Fruit fly (Drosophila melanogaster) whole organism, embryonic: ENCODE results near the gene CG11617.

Source experiments
- Bdp1 ChIP-seq: fragments of 200-800 bp; sonication (Bioruptor generic); optimal IDR thresholded peaks from 3 replicates; lab custom pipeline; 2016; ENCODE audit warnings: missing biosample characterization, missing genetic modification characterization
- CG13424 ChIP-seq: fragments of 200-800 bp; sonication (Bioruptor generic); optimal IDR thresholded peaks from 2 replicates; lab custom pipeline; 2019; ENCODE audit warnings: missing biosample characterization, mild to moderate bottlenecking, missing genetic modification characterization, moderate library complexity
- CG15601 ChIP-seq: fragments of 200-800 bp; sonication (Bioruptor generic); optimal IDR thresholded peaks from 3 replicates; lab custom pipeline; 2019; ENCODE audit warnings: missing biosample characterization, mild to moderate bottlenecking, missing genetic modification characterization, moderate library complexity
- CG1647 ChIP-seq: fragments of 200-800 bp; sonication (Bioruptor generic); optimal IDR thresholded peaks from 3 replicates; lab custom pipeline; 2016; ENCODE audit warnings: missing biosample characterization, missing genetic modification characterization
- CG16813 ChIP-seq: fragments of 200-800 bp; sonication (Bioruptor generic); IDR thresholded peaks from 3 replicates; pipeline ENCODE4 v1.3.6; 2022; ENCODE audit warnings: missing biosample characterization, missing genetic modification characterization; ENCODE audit not compliant: partially characterized antibody
- CG17328 ChIP-seq: fragments of 200-800 bp; sonication (Bioruptor generic); IDR thresholded peaks from 2 replicates; pipeline ENCODE4 v1.3.6; 2022; ENCODE audit warnings: missing biosample characterization, missing genetic modification characterization
- CG17568 ChIP-seq: fragments of 200-800 bp; sonication (Bioruptor generic); optimal IDR thresholded peaks from 2 replicates; lab custom pipeline; 2018; ENCODE audit warnings: missing biosample characterization, mild to moderate bottlenecking, missing genetic modification characterization, moderate library complexity
- CG1832 ChIP-seq: fragments of 200-800 bp; sonication (Bioruptor generic); optimal IDR thresholded peaks from 2 replicates; lab custom pipeline; 2017; ENCODE audit warnings: missing biosample characterization, mild to moderate bottlenecking, missing genetic modification characterization, inconsistent platforms
- CG18599 ChIP-seq: fragments of 200-800 bp; sonication (Bioruptor generic); optimal IDR thresholded peaks from 3 replicates; lab custom pipeline; 2017; ENCODE audit warnings: missing biosample characterization, missing genetic modification characterization, mild to moderate bottlenecking, moderate library complexity, missing genetic modification reagents
- CG2875 ChIP-seq: fragments of 200-800 bp; sonication (Bioruptor generic); optimal IDR thresholded peaks from 2 replicates; lab custom pipeline; 2017; ENCODE audit warnings: missing biosample characterization, mild to moderate bottlenecking, missing genetic modification characterization, missing genetic modification reagents
- CG30403 ChIP-seq: fragments of 200-800 bp; sonication (Bioruptor generic); optimal IDR thresholded peaks from 3 replicates; lab custom pipeline; 2016; ENCODE audit warnings: missing biosample characterization, missing genetic modification characterization
- CG32532 ChIP-seq: fragments of 200-800 bp; sonication (Bioruptor generic); IDR thresholded peaks from 2 replicates; pipeline ENCODE4 v1.3.6; 2022; ENCODE audit warnings: missing biosample characterization, missing genetic modification characterization
- CG3838 ChIP-seq: fragments of 200-800 bp; sonication (Bioruptor generic); optimal IDR thresholded peaks from 3 replicates; lab custom pipeline; 2016; ENCODE audit warnings: missing biosample characterization, missing genetic modification characterization
- CG3847 ChIP-seq: fragments of 200-800 bp; sonication (Bioruptor generic); IDR thresholded peaks from 2 replicates; pipeline ENCODE4 v1.3.6; 2022; ENCODE audit warnings: missing biosample characterization, missing genetic modification characterization
- CG6791 ChIP-seq: fragments of 200-800 bp; sonication (Bioruptor generic); IDR thresholded peaks from 3 replicates; pipeline ENCODE4 v1.3.6; 2022; ENCODE audit warnings: missing biosample characterization, missing genetic modification characterization; ENCODE audit not compliant: partially characterized antibody
- CG7271 ChIP-seq: fragments of 200-800 bp; sonication (Bioruptor generic); optimal IDR thresholded peaks from 2 replicates; lab custom pipeline; 2018; ENCODE audit warnings: missing biosample characterization, mild to moderate bottlenecking, missing genetic modification characterization, moderate library complexity
- CG7372 ChIP-seq: fragments of 200-800 bp; sonication (Bioruptor generic); IDR thresholded peaks from 2 replicates; pipeline ENCODE4 v1.3.6; 2022; ENCODE audit warnings: missing biosample characterization, missing genetic modification characterization
- CG7839 ChIP-seq: fragments of 200-800 bp; sonication (Bioruptor generic); optimal IDR thresholded peaks from 3 replicates; lab custom pipeline; 2018; ENCODE audit warnings: missing biosample characterization, mild to moderate bottlenecking, missing genetic modification characterization, moderate library complexity
- Chrac-16 ChIP-seq: fragments of 200-800 bp; sonication (Bioruptor generic); optimal IDR thresholded peaks from 3 replicates; lab custom pipeline; 2016; ENCODE audit warnings: missing biosample characterization, missing genetic modification characterization
- Dll ChIP-seq: fragments of 200-800 bp; sonication (Bioruptor generic); IDR thresholded peaks from 4 replicates; pipeline ENCODE4 v1.3.6; 2022; ENCODE audit warnings: missing biosample characterization, missing genetic modification characterization; ENCODE audit not compliant: partially characterized antibody
- Dp ChIP-seq: fragments of 200-800 bp; sonication (Bioruptor generic); optimal IDR thresholded peaks from 2 replicates; lab custom pipeline; 2018; ENCODE audit warnings: missing biosample characterization, mild to moderate bottlenecking, missing genetic modification characterization, moderate library complexity
- E2f1 ChIP-seq: fragments of 200-800 bp; sonication (Bioruptor generic); IDR thresholded peaks from 2 replicates; pipeline ENCODE4 v1.3.6; 2022; ENCODE audit warnings: missing biosample characterization, missing genetic modification characterization
- Eip74EF ChIP-seq, 2 experiments: fragments of 200-800 bp in 1 of 2; fragments of >200 bp in 1 of 2; sonication (Bioruptor generic) in 1 of 2; optimal IDR thresholded peaks; 2 replicates each; lab custom pipeline; 2017 to 2019; ENCODE audit warnings: missing biosample characterization in 2 of 2, missing genetic modification characterization in 2 of 2, mild to moderate bottlenecking in 1 of 2, moderate library complexity in 1 of 2
- Hey ChIP-seq: fragments of 200-800 bp; sonication (Bioruptor generic); optimal IDR thresholded peaks from 3 replicates; lab custom pipeline; 2018; ENCODE audit warnings: missing biosample characterization, mild to moderate bottlenecking, missing genetic modification characterization
- HmgZ ChIP-seq: fragments of 200-800 bp; sonication (Bioruptor generic); optimal IDR thresholded peaks from 2 replicates; lab custom pipeline; 2018; ENCODE audit warnings: missing biosample characterization, mild to moderate bottlenecking, missing genetic modification characterization
- Jarid2 ChIP-seq: fragments of 200-800 bp; sonication (Bioruptor generic); optimal IDR thresholded peaks from 3 replicates; lab custom pipeline; 2017; ENCODE audit warnings: mild to moderate bottlenecking, missing biosample characterization, missing genetic modification reagents, missing genetic modification characterization
- Myb ChIP-seq: fragments of 200-800 bp; sonication (Bioruptor generic); optimal IDR thresholded peaks from 2 replicates; lab custom pipeline; 2016; ENCODE audit warnings: missing biosample characterization, missing genetic modification characterization
- Usf ChIP-seq: fragments of 200-800 bp; sonication (Bioruptor generic); optimal IDR thresholded peaks from 2 replicates; lab custom pipeline; 2017; ENCODE audit warnings: missing genotype, missing biosample characterization, missing genetic modification characterization
- ab ChIP-seq: fragments of 200-800 bp; sonication (Bioruptor generic); optimal IDR thresholded peaks from 2 replicates; lab custom pipeline; 2016; ENCODE audit warnings: missing biosample characterization, missing genetic modification characterization
- ash1 ChIP-seq: fragments of 200-800 bp; sonication (Bioruptor generic); optimal IDR thresholded peaks from 2 replicates; lab custom pipeline; 2018; ENCODE audit warnings: missing biosample characterization, mild to moderate bottlenecking, missing genetic modification characterization
- ato ChIP-seq: fragments of 200-800 bp; sonication (Bioruptor generic); IDR thresholded peaks from 2 replicates; pipeline ENCODE4 v1.3.6; 2022; ENCODE audit warnings: missing biosample characterization, missing genetic modification characterization; ENCODE audit not compliant: partially characterized antibody
- chif ChIP-seq, 2 experiments: fragments of 200-800 bp; sonication (Bioruptor generic); optimal IDR thresholded peaks; 3 replicates each; lab custom pipeline; 2016; ENCODE audit warnings: missing biosample characterization in 2 of 2, missing genetic modification characterization in 2 of 2
- crol ChIP-seq: fragments of 200-800 bp; sonication (Bioruptor generic); IDR thresholded peaks from 2 replicates; pipeline ENCODE4 v1.3.6; 2022; ENCODE audit warnings: missing biosample characterization, missing genetic modification characterization
- dan ChIP-seq: fragments of 200-800 bp; sonication (Bioruptor generic); IDR thresholded peaks from 2 replicates; pipeline ENCODE4 v1.3.6; 2022; ENCODE audit warnings: missing biosample characterization, missing genetic modification characterization
- ewg ChIP-seq: fragments of 200-800 bp; sonication (Bioruptor generic); optimal IDR thresholded peaks from 3 replicates; lab custom pipeline; 2017; ENCODE audit warnings: mild to moderate bottlenecking, missing biosample characterization, missing genetic modification reagents, missing genetic modification characterization
- ham ChIP-seq: fragments of 200-800 bp; sonication (Bioruptor generic); IDR thresholded peaks from 2 replicates; pipeline ENCODE4 v1.3.6; 2022; ENCODE audit warnings: missing biosample characterization, missing genetic modification characterization
- inv ChIP-seq: fragments of 200-800 bp; sonication (Bioruptor generic); IDR thresholded peaks from 2 replicates; pipeline ENCODE4 v1.3.6; 2022; ENCODE audit warnings: missing biosample characterization, missing genetic modification characterization; ENCODE audit not compliant: partially characterized antibody
- mld ChIP-seq: fragments of 200-800 bp; sonication (Bioruptor generic); IDR thresholded peaks from 3 replicates; pipeline ENCODE4 v1.3.6; 2022; ENCODE audit warnings: missing biosample characterization, missing genetic modification characterization; ENCODE audit not compliant: partially characterized antibody
- oc ChIP-seq: fragments of 200-800 bp; sonication (Bioruptor generic); optimal IDR thresholded peaks from 2 replicates; lab custom pipeline; 2018; ENCODE audit warnings: missing biosample characterization, mild to moderate bottlenecking, missing genetic modification characterization, moderate library complexity
- p53 ChIP-seq: fragments of 200-800 bp; sonication (Bioruptor generic); optimal IDR thresholded peaks from 2 replicates; lab custom pipeline; 2016; ENCODE audit warnings: missing biosample characterization, missing genetic modification characterization
- psq ChIP-seq: fragments of 200-800 bp; sonication (Bioruptor generic); optimal IDR thresholded peaks from 2 replicates; lab custom pipeline; 2017; ENCODE audit warnings: missing biosample characterization, missing genetic modification characterization
- row ChIP-seq: fragments of 200-800 bp; sonication (Bioruptor generic); IDR thresholded peaks from 3 replicates; pipeline ENCODE4 v1.3.6; 2022; ENCODE audit warnings: missing biosample characterization, missing genetic modification characterization
- sc ChIP-seq, 3 experiments: fragments of >200 bp in 2 of 3; fragments of 200-800 bp in 1 of 3; sonication (Bioruptor generic) in 1 of 3; optimal IDR thresholded peaks; 2 replicates in 2 of 3; 3 replicates in 1 of 3; lab custom pipeline; 2017; ENCODE audit warnings: mild to moderate bottlenecking in 1 of 3, missing biosample characterization in 1 of 3, missing genetic modification characterization in 1 of 3, missing genetic modification reagents in 1 of 3
- scrt ChIP-seq: fragments of 200-800 bp; sonication (Bioruptor generic); optimal IDR thresholded peaks from 2 replicates; lab custom pipeline; 2018; ENCODE audit warnings: missing biosample characterization, mild to moderate bottlenecking, missing genetic modification characterization, moderate library complexity
- sna ChIP-seq: fragments of 200-800 bp; sonication (Bioruptor generic); IDR thresholded peaks from 2 replicates; pipeline ENCODE4 v1.3.6; 2022; ENCODE audit warnings: missing biosample characterization, missing genetic modification characterization; ENCODE audit not compliant: partially characterized antibody
- stwl ChIP-seq: fragments of 200-800 bp; sonication (Bioruptor generic); optimal IDR thresholded peaks from 3 replicates; lab custom pipeline; 2018; ENCODE audit warnings: missing biosample characterization, mild to moderate bottlenecking, missing genetic modification characterization, moderate library complexity
- tin ChIP-seq: fragments of 200-800 bp; sonication (Bioruptor generic); optimal IDR thresholded peaks from 3 replicates; lab custom pipeline; 2016; ENCODE audit warnings: missing biosample characterization, missing genetic modification characterization
- tio ChIP-seq: fragments of 200-800 bp; sonication (Bioruptor generic); optimal IDR thresholded peaks from 2 replicates; lab custom pipeline; 2017; ENCODE audit warnings: missing biosample characterization, missing genetic modification characterization, inconsistent platforms

Gene CG11617

DNA sequence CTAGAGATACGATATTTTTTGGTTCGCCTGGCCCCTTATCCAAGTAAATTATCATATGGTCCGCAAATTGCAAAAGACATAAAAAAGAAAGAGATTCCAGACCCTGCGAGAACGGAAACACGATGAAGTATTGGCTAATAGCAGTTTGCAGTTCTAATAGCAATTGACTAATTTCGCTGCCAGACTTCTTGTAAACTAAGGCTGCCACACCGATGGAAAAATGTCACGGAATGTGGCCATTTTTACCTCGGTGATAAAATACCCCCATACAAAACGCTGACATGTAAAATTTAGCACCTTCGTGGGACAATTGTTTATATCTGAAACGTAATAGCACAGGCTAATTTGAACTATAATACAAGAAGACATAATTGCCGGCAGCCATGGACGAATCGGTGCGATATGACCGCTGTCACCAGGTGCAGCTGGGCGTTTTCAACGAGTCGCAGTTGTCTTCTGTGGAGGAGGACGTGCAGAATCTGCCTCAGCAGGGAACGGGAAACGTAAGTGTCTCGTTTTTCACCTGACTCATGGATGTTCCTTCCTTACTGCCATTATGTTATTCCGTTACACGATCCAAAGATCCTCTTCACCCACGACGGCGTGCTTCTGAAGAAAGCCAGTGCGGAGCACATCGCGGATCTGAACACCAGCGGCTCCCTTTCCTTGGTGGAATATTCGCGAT is at the start of gene CG11617, which contains the start of gene Tbc1d15-17 (continued):
- no peak for TF ChIP-seq E2f1 (GFP tag; lab: Robert Waterston, UW)
- peak; percentile 38; the same call in 1 of the 2 replicates for TF ChIP-seq inv (GFP tag; lab: Robert Waterston, UW)
- TF ChIP-seq CG1647 (GFP tag; lab: Kevin White, UChicago), result no peak
- TF ChIP-seq CG1832 (GFP tag; lab: Kevin White, UChicago), result no peak
- no peak for TF ChIP-seq Usf
- TF ChIP-seq CG32532 (GFP tag; lab: Robert Waterston, UW), result no peak
- no peak for TF ChIP-seq Jarid2
- TF ChIP-seq CG7839 (tag; lab: Kevin White, UChicago), result no peak
- no peak for TF ChIP-seq CG17568 (GFP tag; lab: Kevin White, UChicago)
- peak; percentile 41; the same call in 1 of the 3 replicates for TF ChIP-seq CG16813 (GFP tag; lab: Robert Waterston, UW)
- TF ChIP-seq CG7372, result no peak
- TF ChIP-seq CG3838 (GFP tag; lab: Kevin White, UChicago), result no peak
- TF ChIP-seq row (GFP tag; lab: Robert Waterston, UW), result peak; percentile 38; the same call in 1 of the 3 replicates
- TF ChIP-seq stwl (tag; lab: Kevin White, UChicago), result peak; percentile 81
- TF ChIP-seq dan (GFP tag; lab: Robert Waterston, UW), result no peak
- TF ChIP-seq Myb (GFP tag; lab: Kevin White, UChicago), result peak; percentile 88
- peak; percentile 30; the same call in 1 of the 2 replicates for TF ChIP-seq ato (GFP tag; lab: Robert Waterston, UW)
- TF ChIP-seq ham (GFP tag; lab: Robert Waterston, UW), result no peak
- TF ChIP-seq CG6791, result no peak
- TF ChIP-seq CG17328 (GFP tag; lab: Robert Waterston, UW), result no peak
- TF ChIP-seq psq (GFP tag; lab: Kevin White, UChicago), result no peak
- TF ChIP-seq p53 (GFP tag; lab: Kevin White, UChicago), result no peak
- no peak for TF ChIP-seq Bdp1 (GFP tag; lab: Kevin White, UChicago)
- peak; percentile 62 for TF ChIP-seq Dp
- no peak for TF ChIP-seq Hey (tag; lab: Kevin White, UChicago)
- TF ChIP-seq CG7271 (tag; lab: Kevin White, UChicago), result no peak
- TF ChIP-seq chif (GFP tag; optimal IDR thresholded peaks at IDR 0.05; lab: Kevin White, UChicago), result no peak
- TF ChIP-seq CG13424 (tag; lab: Kevin White, UChicago), result no peak
- TF ChIP-seq CG30403, result no peak
- TF ChIP-seq CG18599, result no peak
- no peak for TF ChIP-seq ewg (GFP tag; lab: Kevin White, UChicago)
- TF ChIP-seq oc (tag; lab: Kevin White, UChicago), result no peak
- peak; percentile 88 for TF ChIP-seq CG3847 (GFP tag; lab: Robert Waterston, UW)
- TF ChIP-seq CG15601 (tag; lab: Kevin White, UChicago), result peak; percentile 22
- no peak for TF ChIP-seq Eip74EF (GFP tag; optimal IDR thresholded peaks at IDR 0.05; lab: Kevin White, UChicago)
- no peak for TF ChIP-seq CG2875 (GFP tag; lab: Kevin White, UChicago)
- no peak for TF ChIP-seq tio (GFP tag; lab: Kevin White, UChicago)
- peak; percentile 55; the same call in 2 of the 4 replicates for TF ChIP-seq Dll (GFP tag; lab: Robert Waterston, UW)
- TF ChIP-seq tin (GFP tag; lab: Kevin White, UChicago), result no peak
- no peak for TF ChIP-seq ash1 (GFP tag; lab: Kevin White, UChicago)
- TF ChIP-seq crol, result no peak
- no peak for TF ChIP-seq scrt (GFP tag; lab: Kevin White, UChicago)
- no peak for TF ChIP-seq ab (GFP tag; lab: Kevin White, UChicago)
- peak; percentile 76 for TF ChIP-seq HmgZ (tag; lab: Kevin White, UChicago)
- TF ChIP-seq Chrac-16, result no peak
- TF ChIP-seq mld (GFP tag; lab: Robert Waterston, UW), result no peak; the same call in 2 of the 3 replicates
- peak; percentile 15; the same call in 1 of the 2 replicates for TF ChIP-seq sna (GFP tag; lab: Robert Waterston, UW)
- no peak for TF ChIP-seq sc (optimal IDR thresholded peaks at IDR 0.05; lab: Kevin White, UChicago)
- no peak for TF ChIP-seq sc (GFP tag; optimal IDR thresholded peaks at IDR 0.05; lab: Kevin White, UChicago)
